Worm (Caenorhabditis elegans) whole organism, L4/young adult: Measurements from ENCODE around the gene srsx-33.

ENCODE experiments used
- W03F9.2 ChIP-seq: fragments of 150-350 bp; optimal IDR thresholded peaks from 2 replicates; lab custom pipeline; 2014; ENCODE audit warnings: missing biosample characterization, missing genetic modification characterization
- him-1 ChIP-seq: sonication (generic microtip); optimal IDR thresholded peaks from 2 replicates; lab custom pipeline; 2016; ENCODE audit warnings: missing genotype, missing genetic modification reagents, missing genetic modification characterization, missing compliant biosample characterization

ce11 chrV:11258896-11259295 lies 6.6 kb upstream of the srsx-33 start, which contains the start of gene lgc-36:
- TF ChIP-seq W03F9.2 (tag; lab: Kevin White, UChicago), result no peak
- no peak for TF ChIP-seq him-1 (tag; lab: Kevin White, UChicago)
